Worm (Caenorhabditis elegans) whole organism, young adult: Measurements from ENCODE around the gene srd-45.

Experiments used
- C06A6.2 ChIP-seq: fragments of 200-800 bp; sonication (Bioruptor generic); conservative IDR thresholded peaks from 2 replicates; pipeline ENCODE4 v1.3.6; 2022; ENCODE audit warnings: missing genetic modification characterization, missing compliant biosample characterization
- D2030.7 ChIP-seq: fragments of 200-800 bp; sonication (Bioruptor generic); IDR thresholded peaks from 2 replicates; pipeline ENCODE4 v1.3.6; 2022; ENCODE audit warnings: missing genetic modification reagents, missing genetic modification characterization, missing compliant biosample characterization
- F57C9.4 ChIP-seq: sonication (generic microtip); optimal IDR thresholded peaks from 2 replicates; lab custom pipeline; 2017; ENCODE audit warnings: mild to moderate bottlenecking, missing genetic modification characterization, missing compliant biosample characterization
- T07F8.4 ChIP-seq: sonication (generic microtip); optimal IDR thresholded peaks from 2 replicates; lab custom pipeline; 2016; ENCODE audit warnings: mild to moderate bottlenecking, missing genetic modification characterization, moderate library complexity, missing compliant biosample characterization
- T26A5.8 ChIP-seq: sonication (generic microtip); optimal IDR thresholded peaks from 2 replicates; lab custom pipeline; 2016; ENCODE audit warnings: missing genetic modification characterization, missing compliant biosample characterization
- Y53G8AR.9 ChIP-seq: fragments of 200-800 bp; sonication (Bioruptor generic); conservative IDR thresholded peaks from 2 replicates; pipeline ENCODE4 v1.3.6; 2022; ENCODE audit warnings: missing genetic modification reagents, missing genetic modification characterization, missing compliant biosample characterization
- Y56A3A.18 ChIP-seq: fragments of 200-800 bp; sonication (Bioruptor generic); IDR thresholded peaks from 2 replicates; pipeline ENCODE4 v1.3.6; 2022; ENCODE audit warnings: missing genetic modification reagents, missing genetic modification characterization, missing compliant biosample characterization
- Y67H2A.10 ChIP-seq: fragments of 200-800 bp; sonication (Bioruptor generic); conservative IDR thresholded peaks from 2 replicates; pipeline ENCODE4 v1.3.6; 2022; ENCODE audit warnings: missing genetic modification reagents, missing genetic modification characterization, missing compliant biosample characterization
- ZK185.1 ChIP-seq: sonication (generic microtip); optimal IDR thresholded peaks from 2 replicates; lab custom pipeline; 2016; ENCODE audit warnings: mild to moderate bottlenecking, missing genetic modification characterization, missing compliant biosample characterization; ENCODE audit not compliant: poor library complexity, severe bottlenecking
- aptf-2 ChIP-seq: fragments of 200-800 bp; sonication (Bioruptor generic); conservative IDR thresholded peaks from 2 replicates; pipeline ENCODE4 v1.3.6; 2022; ENCODE audit warnings: missing genetic modification reagents, missing genetic modification characterization, missing compliant biosample characterization
- atf-7 ChIP-seq: sonication (generic microtip); optimal IDR thresholded peaks from 2 replicates; lab custom pipeline; 2017; ENCODE audit warnings: mild to moderate bottlenecking, missing genetic modification characterization, missing compliant biosample characterization
- attf-5 ChIP-seq: fragments of 200-800 bp; sonication (Bioruptor generic); optimal IDR thresholded peaks from 2 replicates; lab custom pipeline; 2018; ENCODE audit warnings: mild to moderate bottlenecking, missing genetic modification characterization, missing compliant biosample characterization
- ceh-79 ChIP-seq: sonication (generic microtip); optimal IDR thresholded peaks from 2 replicates; lab custom pipeline; 2017; ENCODE audit warnings: mild to moderate bottlenecking, missing genetic modification characterization, missing compliant biosample characterization
- die-1 ChIP-seq: sonication (generic microtip); optimal IDR thresholded peaks from 2 replicates; lab custom pipeline; 2016; ENCODE audit warnings: missing genotype, mild to moderate bottlenecking, missing genetic modification characterization, missing compliant biosample characterization
- dpl-1 ChIP-seq: fragments of 150-350 bp; optimal IDR thresholded peaks from 2 replicates; lab custom pipeline; 2014; ENCODE audit warnings: missing biosample characterization, missing genetic modification reagents, missing genetic modification characterization
- egrh-3 ChIP-seq: fragments of 200-800 bp; sonication (Bioruptor generic); IDR thresholded peaks from 2 replicates; pipeline ENCODE4 v1.3.6; 2022; ENCODE audit warnings: missing genetic modification reagents, missing genetic modification characterization, missing compliant biosample characterization
- hmg-20 ChIP-seq: fragments of 200-800 bp; sonication (Bioruptor generic); IDR thresholded peaks from 2 replicates; pipeline ENCODE4 v1.3.6; 2022; ENCODE audit warnings: missing genetic modification reagents, missing genetic modification characterization, missing compliant biosample characterization
- let-526 ChIP-seq: fragments of 200-800 bp; sonication (Bioruptor generic); IDR thresholded peaks from 2 replicates; pipeline ENCODE4 v1.3.6; 2022; ENCODE audit warnings: missing genetic modification reagents, missing genetic modification characterization, missing compliant biosample characterization
- let-607 ChIP-seq, 2 experiments: fragments of 200-800 bp in 1 of 2; sonication (Bioruptor generic) in 1 of 2; sonication (generic microtip) in 1 of 2; optimal IDR thresholded peaks; 2 replicates each; lab custom pipeline; 2016 to 2018; ENCODE audit warnings: mild to moderate bottlenecking in 2 of 2, missing compliant biosample characterization in 2 of 2, missing genetic modification characterization in 2 of 2, moderate library complexity in 2 of 2, missing genotype in 1 of 2
- lin-40 ChIP-seq: sonication (generic microtip); optimal IDR thresholded peaks from 2 replicates; lab custom pipeline; 2016; ENCODE audit warnings: missing genetic modification characterization, mild to moderate bottlenecking, missing compliant biosample characterization, missing genotype, missing genetic modification reagents
- lir-1 ChIP-seq: fragments of 200-800 bp; sonication (Bioruptor generic); conservative IDR thresholded peaks from 2 replicates; pipeline ENCODE4 v1.3.6; 2022; ENCODE audit warnings: missing genetic modification reagents, missing genetic modification characterization, missing compliant biosample characterization
- lsl-1 ChIP-seq: fragments of 200-800 bp; sonication (Bioruptor generic); optimal IDR thresholded peaks from 2 replicates; lab custom pipeline; 2018; ENCODE audit warnings: mild to moderate bottlenecking, missing genetic modification characterization, moderate library complexity, missing compliant biosample characterization
- lsy-27 ChIP-seq: sonication (generic microtip); optimal IDR thresholded peaks from 2 replicates; lab custom pipeline; 2017; ENCODE audit warnings: missing genetic modification characterization, mild to moderate bottlenecking, missing compliant biosample characterization, antibody characterized with exemption, missing genotype, borderline replicate concordance; ENCODE audit not compliant: insufficient read depth
- madf-3 ChIP-seq: fragments of 200-800 bp; sonication (Bioruptor generic); IDR thresholded peaks from 2 replicates; pipeline ENCODE4 v1.3.6; 2022; ENCODE audit warnings: missing genetic modification reagents, missing genetic modification characterization, missing compliant biosample characterization
- mcd-1 ChIP-seq: fragments of 200-800 bp; sonication (Bioruptor generic); IDR thresholded peaks from 2 replicates; pipeline ENCODE4 v1.3.6; 2022; ENCODE audit warnings: missing genetic modification reagents, missing genetic modification characterization, missing compliant biosample characterization
- nhr-120 ChIP-seq: fragments of 200-800 bp; sonication (Bioruptor generic); IDR thresholded peaks from 2 replicates; pipeline ENCODE4 v1.3.6; 2022; ENCODE audit warnings: missing genetic modification characterization, missing compliant biosample characterization
- nhr-90 ChIP-seq: sonication (generic microtip); optimal IDR thresholded peaks from 2 replicates; lab custom pipeline; 2016; ENCODE audit warnings: missing genotype, mild to moderate bottlenecking, missing genetic modification characterization, missing compliant biosample characterization
- pbrm-1 ChIP-seq: fragments of 200-800 bp; sonication (Bioruptor generic); IDR thresholded peaks from 2 replicates; pipeline ENCODE4 v1.3.6; 2022; ENCODE audit warnings: missing genetic modification reagents, missing genetic modification characterization, missing compliant biosample characterization
- rcor-1 ChIP-seq: fragments of 200-800 bp; sonication (Bioruptor generic); IDR thresholded peaks from 2 replicates; pipeline ENCODE4 v1.3.6; 2022; ENCODE audit warnings: missing genetic modification reagents, missing genetic modification characterization, missing compliant biosample characterization
- repo-1 ChIP-seq: sonication (generic microtip); optimal IDR thresholded peaks from 2 replicates; lab custom pipeline; 2017; ENCODE audit warnings: mild to moderate bottlenecking, missing genetic modification characterization, missing compliant biosample characterization
- sdz-38 ChIP-seq: sonication (generic microtip); optimal IDR thresholded peaks from 2 replicates; lab custom pipeline; 2016; ENCODE audit warnings: missing genotype, missing genetic modification characterization, missing compliant biosample characterization
- snpc-3.4 ChIP-seq: sonication (generic microtip); optimal IDR thresholded peaks from 2 replicates; lab custom pipeline; 2017; ENCODE audit warnings: missing genetic modification characterization, mild to moderate bottlenecking, missing compliant biosample characterization, antibody characterized with exemption, moderate library complexity, missing genotype, missing genetic modification reagents
- somi-1 ChIP-seq: fragments of 200-800 bp; sonication (Bioruptor generic); optimal IDR thresholded peaks from 2 replicates; lab custom pipeline; 2018; ENCODE audit warnings: mild to moderate bottlenecking, missing genetic modification characterization, missing compliant biosample characterization
- sptf-2 ChIP-seq: fragments of 200-800 bp; sonication (Bioruptor generic); optimal IDR thresholded peaks from 2 replicates; lab custom pipeline; 2018; ENCODE audit warnings: mild to moderate bottlenecking, missing genetic modification characterization, missing compliant biosample characterization
- tbp1 ChIP-seq: fragments of 200-800 bp; sonication (Bioruptor generic); optimal IDR thresholded peaks from 2 replicates; lab custom pipeline; 2018; ENCODE audit warnings: mild to moderate bottlenecking, missing genetic modification characterization, missing compliant biosample characterization
- unc-130 ChIP-seq: sonication (generic microtip); optimal IDR thresholded peaks from 2 replicates; lab custom pipeline; 2016; ENCODE audit warnings: missing genetic modification reagents, missing genetic modification characterization, missing compliant biosample characterization
- xnd-1 ChIP-seq: sonication (generic microtip); optimal IDR thresholded peaks from 2 replicates; lab custom pipeline; 2016; ENCODE audit warnings: missing genotype, missing genetic modification reagents, missing genetic modification characterization, missing compliant biosample characterization
- ztf-25 ChIP-seq: fragments of 200-800 bp; sonication (Bioruptor generic); IDR thresholded peaks from 2 replicates; pipeline ENCODE4 v1.3.6; 2022; ENCODE audit warnings: missing genetic modification reagents, missing genetic modification characterization, missing compliant biosample characterization

Gene srd-45

ce11 chrX:12323439-12323838 is 5.3 kb upstream of the srd-45 start, which contains the start of gene srd-40:
Gene srd-40, plus strand, starts transcription at chrX:12323739.
- no peak for TF ChIP-seq attf-5 (GFP tag; lab: Kevin White, UChicago)
- TF ChIP-seq Y56A3A.18 (GFP tag; lab: Robert Waterston, UW), result no peak
- TF ChIP-seq, all 124 proteins: peak for 0

ce11 chrX:12326424-12326823 is 2.4 kb upstream of the srd-45 start, which contains the start of gene srd-41:
Gene srd-41, plus strand, starts transcription at chrX:12326724.
- no peak for TF ChIP-seq snpc-3.4
- TF ChIP-seq nhr-90 (tag; lab: Kevin White, UChicago), result no peak
- TF ChIP-seq sdz-38, result no peak
- no peak for TF ChIP-seq ceh-79 (tag; lab: Kevin White, UChicago)
- no peak for TF ChIP-seq Y53G8AR.9 (GFP tag; lab: Robert Waterston, UW)
- no peak for TF ChIP-seq lsl-1 (GFP tag; lab: Kevin White, UChicago)
- TF ChIP-seq, all 124 proteins: peak for 0

DNA sequence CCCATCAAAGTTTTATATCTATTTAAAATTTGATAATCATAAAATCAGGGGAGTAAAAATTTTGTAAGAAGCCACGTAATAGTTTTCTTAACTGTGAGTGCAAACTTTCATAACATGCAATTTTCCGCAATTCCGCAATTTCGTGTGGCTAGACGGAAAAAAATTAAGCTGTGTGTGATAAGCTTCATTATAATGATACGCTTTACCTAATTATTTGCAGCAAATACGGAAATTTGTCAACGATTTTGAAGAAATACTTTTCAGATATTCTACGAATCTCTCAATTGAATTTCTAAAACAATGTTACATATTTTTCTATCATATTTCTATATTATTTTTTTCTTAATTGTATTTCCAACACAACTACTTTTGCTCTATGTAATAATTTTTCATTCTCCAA is 3.0 kb downstream of the srd-45 start, which contains the start of gene srd-46:
Gene srd-46, plus strand, starts transcription at position 301 of the 400 bp plus-strand sequence.
- TF ChIP-seq somi-1 (GFP tag; lab: Kevin White, UChicago), result no peak
- no peak for TF ChIP-seq egrh-3 (GFP tag; lab: Robert Waterston, UW)
- no peak for TF ChIP-seq lin-40 (tag; lab: Kevin White, UChicago)
- TF ChIP-seq T26A5.8 (tag; lab: Kevin White, UChicago), result no peak
- no peak for TF ChIP-seq ztf-25
- TF ChIP-seq lsl-1 (GFP tag; lab: Kevin White, UChicago), result no peak
- no peak for TF ChIP-seq dpl-1 (GFP tag; lab: Kevin White, UChicago)
- no peak for TF ChIP-seq Y53G8AR.9 (GFP tag; lab: Robert Waterston, UW)
- no peak for TF ChIP-seq ZK185.1 (tag; lab: Kevin White, UChicago)
- TF ChIP-seq sptf-2 (GFP tag; lab: Kevin White, UChicago), result no peak
- TF ChIP-seq hmg-20 (GFP tag; lab: Robert Waterston, UW), result no peak
- TF ChIP-seq mcd-1 (GFP tag; lab: Robert Waterston, UW), result no peak
- TF ChIP-seq Y56A3A.18 (GFP tag; lab: Robert Waterston, UW), result no peak
- TF ChIP-seq aptf-2 (GFP tag; lab: Robert Waterston, UW), result no peak
- TF ChIP-seq unc-130 (GFP tag; lab: Kevin White, UChicago), result no peak
- TF ChIP-seq Y67H2A.10 (GFP tag; lab: Robert Waterston, UW), result no peak
- TF ChIP-seq madf-3 (GFP tag; lab: Robert Waterston, UW), result no peak

- TF ChIP-seq let-607 (tag; optimal IDR thresholded peaks at IDR 0.05; lab: Kevin White, UChicago) (no peak), let-526 (no peak)
These were observed 4.7 kb downstream of the srd-45 start, which contains the start of gene srd-47 for ce11 chrX:12333479-12333878. Gene srd-47, plus strand, starts transcription at chrX:12333642.

DNA sequence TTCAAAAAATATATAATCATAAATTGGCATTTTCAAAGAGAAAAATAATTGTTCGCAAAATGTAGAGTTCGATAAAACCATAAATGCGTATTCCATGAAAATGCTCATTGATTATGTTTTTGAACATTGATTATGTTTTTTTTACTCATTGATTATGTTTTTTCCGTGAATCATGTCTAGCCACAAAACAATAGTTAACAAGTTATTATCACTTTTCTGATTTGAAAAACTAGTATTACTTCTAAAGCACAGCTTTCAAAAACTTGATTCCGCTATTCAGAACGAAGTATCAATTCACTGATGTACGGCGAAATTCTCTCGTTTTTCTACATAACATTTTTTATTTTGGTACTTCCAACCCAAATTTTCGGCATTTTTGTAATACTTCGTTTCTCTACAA is 7.0 kb downstream of the srd-45 start, which contains the start of gene srd-48:
Gene srd-48, plus strand, starts transcription at position 301 of the 400 bp plus-strand sequence.
- no peak for TF ChIP-seq C06A6.2
- TF ChIP-seq xnd-1 (tag; lab: Kevin White, UChicago), result no peak

DNA sequence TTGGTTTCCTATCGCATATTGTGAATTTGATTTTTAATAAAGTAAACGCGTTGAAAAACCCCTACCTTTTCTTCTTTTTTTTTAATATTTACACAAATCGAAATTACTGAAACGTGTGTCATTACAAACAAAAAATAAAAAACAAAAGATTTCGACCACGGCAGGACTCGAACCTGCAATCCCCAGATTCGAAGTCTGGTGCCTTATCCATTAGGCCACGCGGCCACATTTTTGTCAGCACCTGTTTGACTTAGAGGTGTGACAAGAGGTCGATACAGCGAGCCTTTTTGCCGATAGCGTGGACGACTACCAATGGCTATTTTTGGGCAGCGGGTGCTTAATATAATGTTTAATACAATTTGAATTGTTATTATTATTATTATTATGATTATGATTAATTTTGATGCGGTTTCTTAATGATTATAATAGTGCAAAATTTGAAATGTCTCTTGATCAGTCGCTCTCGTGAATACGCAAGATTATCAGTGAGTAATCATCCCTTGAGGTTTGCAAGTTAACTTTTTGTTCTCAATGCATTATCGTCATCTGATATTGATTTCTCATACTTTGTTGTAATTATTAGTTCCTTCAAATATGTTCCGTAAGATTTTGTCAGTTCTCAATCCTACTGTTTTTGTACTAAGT is 9.2 kb downstream of the srd-45 start, which contains the start of gene srd-44:
Gene srd-44, plus strand, starts transcription at position 595 of the 645 bp plus-strand sequence.
- TF ChIP-seq unc-130 (GFP tag; lab: Kevin White, UChicago) (peak; percentile 18), rcor-1 (GFP tag; lab: Robert Waterston, UW) (peak; percentile 62; the same call in 1 of the 2 replicates), tbp1 (GFP tag; lab: Kevin White, UChicago) (peak; percentile 95), mcd-1 (GFP tag; lab: Robert Waterston, UW) (no peak), F57C9.4 (no peak), lsy-27 (no peak), lir-1 (GFP tag; lab: Robert Waterston, UW) (no peak), atf-7 (tag; lab: Kevin White, UChicago) (no peak), ztf-25 (0 out of 2 replicates have a peak, but pooled peaks have one; percentile 76), T07F8.4 (tag; lab: Kevin White, UChicago) (peak; percentile 52), repo-1 (tag; lab: Kevin White, UChicago) (no peak), pbrm-1 (GFP tag; lab: Robert Waterston, UW) (peak; percentile 83), die-1 (peak; percentile 71), nhr-120 (no peak), D2030.7 (GFP tag; lab: Robert Waterston, UW) (no peak; the same call in 1 of the 2 replicates)
